Worm (Caenorhabditis elegans): ENCODE data around the gene R13A5.7.

DNA sequence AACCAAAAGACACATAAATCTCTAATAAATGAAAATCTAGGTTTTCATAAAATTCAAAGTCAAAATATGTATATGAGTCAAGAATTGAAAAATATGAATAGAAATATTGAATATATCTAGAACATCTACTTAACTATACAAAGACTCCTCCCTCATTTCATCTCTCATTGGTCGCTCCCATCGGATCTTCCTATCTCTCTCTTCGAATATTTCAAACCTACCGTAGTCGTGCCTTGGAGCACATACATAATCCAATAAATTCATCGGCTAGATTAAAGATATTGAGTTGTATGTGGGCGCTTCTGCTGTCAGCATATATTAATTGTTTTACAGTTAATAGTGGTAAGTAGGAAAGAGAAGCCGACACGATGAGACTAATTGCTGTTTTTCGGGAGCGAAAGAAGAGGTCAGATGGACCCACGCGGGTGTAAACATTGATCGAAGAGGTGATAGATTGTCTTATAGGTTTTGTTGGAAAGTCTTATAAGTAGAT, 42.9 kb downstream of the R13A5.7 start:
- TF ChIP-seq cebp-1 (GFP tag; IDR thresholded peaks at IDR 0.05) (no peak), cebp-1 (tag; optimal IDR thresholded peaks at IDR 0.05) (no peak), ztf-3 (GFP tag; optimal IDR thresholded peaks at IDR 0.05) (no peak), F37B4.10 (GFP tag; IDR thresholded peaks at IDR 0.05) (no peak), ama-1 (optimal IDR thresholded peaks at IDR 0.05) (no peak), ama-1 (GFP tag; optimal IDR thresholded peaks at IDR 0.05) (no peak), Y67H2A.10 (GFP tag; conservative IDR thresholded peaks at IDR 0.05) (no peak), lag-1 (GFP tag; IDR thresholded peaks at IDR 0.05) (no peak), hlh-12 (tag; optimal IDR thresholded peaks at IDR 0.05) (no peak)
